Worm (Caenorhabditis elegans): ENCODE results near the gene idpp-14.

ce11 chrX:16098104-16098638 lies 16.0 kb downstream of the idpp-14 start:
- TF ChIP-seq W03F9.2 (tag; optimal IDR thresholded peaks at IDR 0.05) (no peak), dao-5 (tag; optimal IDR thresholded peaks at IDR 0.05) (no peak)
